Fruit fly (Drosophila melanogaster): ENCODE results near the gene CASK.

Gene CASK

DNA sequence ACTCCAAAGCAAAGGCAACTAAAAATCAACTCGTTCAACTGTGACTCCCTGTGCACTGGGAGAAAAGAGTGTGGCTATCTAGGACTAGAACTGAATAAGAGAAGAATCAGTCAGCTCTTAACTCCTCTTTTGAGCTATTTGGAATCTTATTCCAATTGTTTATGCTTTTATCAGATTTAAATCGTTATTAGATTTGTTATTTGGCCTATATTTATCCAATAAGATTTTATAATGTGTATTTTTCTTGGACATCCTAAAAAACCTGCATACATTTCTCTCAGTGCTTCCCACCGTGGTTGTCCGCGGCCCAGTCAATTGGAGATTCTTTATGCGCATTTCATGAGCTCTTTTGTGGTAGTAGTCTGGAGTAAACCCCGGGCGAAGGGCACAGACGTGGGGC is 41.0 kb downstream of the CASK start (continued):
- no peak for TF ChIP-seq CG4617 (GFP tag; optimal IDR thresholded peaks at IDR 0.05; ENCODE audit: borderline replicate concordance)
- peak; percentile 78 to 80 for TF ChIP-seq bsh (GFP tag; optimal IDR thresholded peaks at IDR 0.05)
- TF ChIP-seq knrl (GFP tag; IDR thresholded peaks at IDR 0.05; ENCODE audit: partially characterized antibody) = no peak
- peak; percentile 26 for TF ChIP-seq CG30431 (GFP tag; optimal IDR thresholded peaks at IDR 0.05)
- TF ChIP-seq CTCF (GFP tag; optimal IDR thresholded peaks at IDR 0.05) = no peak
- TF ChIP-seq CG11398 (GFP tag; optimal IDR thresholded peaks at IDR 0.05) = no peak
- TF ChIP-seq CG15011 (GFP tag; optimal IDR thresholded peaks at IDR 0.05) = peak; percentile 18
- no peak for TF ChIP-seq Lhr (GFP tag; optimal IDR thresholded peaks at IDR 0.05)
- peak; percentile 28 for TF ChIP-seq CG12236 (GFP tag; optimal IDR thresholded peaks at IDR 0.05)
- TF ChIP-seq inv (GFP tag; IDR thresholded peaks at IDR 0.05; ENCODE audit: partially characterized antibody) = no peak
- TF ChIP-seq tup (GFP tag; optimal IDR thresholded peaks at IDR 0.05) = no peak
- TF ChIP-seq CG15269 (tag; optimal IDR thresholded peaks at IDR 0.05) = peak; percentile 82
- peak; percentile 35 for TF ChIP-seq Usf (GFP tag; optimal IDR thresholded peaks at IDR 0.05)
- peak; percentile 59; the same call in 1 of the 3 replicates for TF ChIP-seq jigr1 (GFP tag; IDR thresholded peaks at IDR 0.05)
- peak; percentile 66 for TF ChIP-seq CG6689 (GFP tag; IDR thresholded peaks at IDR 0.05)
- no peak for TF ChIP-seq CG6175 (GFP tag; IDR thresholded peaks at IDR 0.05)
- peak; percentile 65 for TF ChIP-seq lab (GFP tag; optimal IDR thresholded peaks at IDR 0.05)
- peak; percentile 41 for TF ChIP-seq CG10147 (GFP tag; optimal IDR thresholded peaks at IDR 0.05)
- TF ChIP-seq GATAe (GFP tag; conservative IDR thresholded peaks at IDR 0.05) = no peak
- TF ChIP-seq ssp (GFP tag; IDR thresholded peaks at IDR 0.05) = peak; percentile 53
- peak; percentile 51 for TF ChIP-seq CG18476 (GFP tag; optimal IDR thresholded peaks at IDR 0.05)
- no peak for TF ChIP-seq CG34224 (GFP tag; IDR thresholded peaks at IDR 0.05; ENCODE audit: partially characterized antibody)
- peak; percentile 57 for TF ChIP-seq CG10366 (GFP tag; IDR thresholded peaks at IDR 0.05)
- TF ChIP-seq CG2199 (GFP tag; IDR thresholded peaks at IDR 0.05) = no peak
- TF ChIP-seq fd102C (GFP tag; optimal IDR thresholded peaks at IDR 0.05) = no peak
- TF ChIP-seq CG17385 (GFP tag; optimal IDR thresholded peaks at IDR 0.05) = peak; percentile 60
- TF ChIP-seq CG1233 (GFP tag; optimal IDR thresholded peaks at IDR 0.05) = peak; percentile 35
- TF ChIP-seq CG4328 (GFP tag; optimal IDR thresholded peaks at IDR 0.05) = peak; percentile 10
- peak; percentile 51 for TF ChIP-seq Spps (tag; optimal IDR thresholded peaks at IDR 0.05)
- no peak for TF ChIP-seq vnd (GFP tag; IDR thresholded peaks at IDR 0.05; ENCODE audit: partially characterized antibody)
- no peak for TF ChIP-seq gcm2 (GFP tag; optimal IDR thresholded peaks at IDR 0.05)
- no peak for TF ChIP-seq dati (GFP tag; IDR thresholded peaks at IDR 0.05)
- peak; percentile 14 for TF ChIP-seq D19B (GFP tag; optimal IDR thresholded peaks at IDR 0.05)
- TF ChIP-seq CG14050 (GFP tag; IDR thresholded peaks at IDR 0.05) = no peak; the same call in 2 of the 3 replicates
- no peak for TF ChIP-seq CG14860 (GFP tag; IDR thresholded peaks at IDR 0.05; ENCODE audit: partially characterized antibody)
- TF ChIP-seq nerfin-2 (GFP tag; IDR thresholded peaks at IDR 0.05; ENCODE audit: partially characterized antibody) = no peak
- peak; percentile 72 for TF ChIP-seq sob (GFP tag; IDR thresholded peaks at IDR 0.05)
- TF ChIP-seq ash1 (GFP tag; optimal IDR thresholded peaks at IDR 0.05) = no peak
- no peak for TF ChIP-seq HmgD (GFP tag; optimal IDR thresholded peaks at IDR 0.05)
- peak; percentile 31 for TF ChIP-seq CG15514 (GFP tag; optimal IDR thresholded peaks at IDR 0.05)
- TF ChIP-seq grau (tag; optimal IDR thresholded peaks at IDR 0.05) = peak; percentile 76
- TF ChIP-seq kni (GFP tag; optimal IDR thresholded peaks at IDR 0.05) = no peak
- TF ChIP-seq p53 (GFP tag; optimal IDR thresholded peaks at IDR 0.05) = no peak
- no peak for TF ChIP-seq CG12299 (tag; optimal IDR thresholded peaks at IDR 0.05)
- TF ChIP-seq CkIIα-i1 (GFP tag; IDR thresholded peaks at IDR 0.05) = no peak
- peak; percentile 49 for TF ChIP-seq Dad (GFP tag; optimal IDR thresholded peaks at IDR 0.05)
- TF ChIP-seq CG11085 (GFP tag; IDR thresholded peaks at IDR 0.05) = no peak
- TF ChIP-seq sc (optimal IDR thresholded peaks at IDR 0.05) = no peak
- TF ChIP-seq sc (GFP tag; optimal IDR thresholded peaks at IDR 0.05) = peak; percentile 42
- TF ChIP-seq MBD-R2 (GFP tag; IDR thresholded peaks at IDR 0.05) = peak; percentile 24; the same call in 1 of the 2 replicates
- TF ChIP-seq nom (GFP tag; optimal IDR thresholded peaks at IDR 0.05) = peak; percentile 82
